Worm (Caenorhabditis elegans): ENCODE measurements around the gene F41C6.6.

DNA sequence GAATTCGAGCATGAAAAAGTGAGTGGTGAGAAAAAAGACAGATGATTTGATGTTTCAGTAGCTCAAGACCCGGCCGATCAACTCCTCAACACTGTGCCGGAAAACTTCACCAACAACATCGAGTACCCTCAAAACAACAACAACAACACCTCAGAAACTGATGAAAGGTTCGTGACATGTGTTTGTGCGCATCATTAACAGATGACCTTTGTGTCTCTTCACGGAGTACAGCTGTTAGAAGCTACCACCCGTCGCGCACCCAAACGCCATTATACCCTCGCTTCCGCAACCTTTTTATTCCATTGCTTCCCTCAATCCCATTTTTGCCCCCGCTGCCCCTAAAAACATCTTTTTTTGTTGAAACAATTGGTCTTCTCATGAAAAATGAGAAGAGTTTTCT is 33.6 kb upstream of the F41C6.6 start:
- TF ChIP-seq snpc-4 (tag; optimal IDR thresholded peaks at IDR 0.05) (no peak), Y55F3AM.14 (GFP tag; optimal IDR thresholded peaks at IDR 0.05) (no peak), fos-1 (tag; optimal IDR thresholded peaks at IDR 0.05) (no peak), nhr-10 (tag; optimal IDR thresholded peaks at IDR 0.05) (no peak), aly-2 (tag; optimal IDR thresholded peaks at IDR 0.05) (no peak), skn-1 (tag; optimal IDR thresholded peaks at IDR 0.05) (no peak), ZK546.5 (tag; optimal IDR thresholded peaks at IDR 0.05) (no peak), alr-1 (tag; optimal IDR thresholded peaks at IDR 0.05) (no peak), mbf-1 (tag; optimal IDR thresholded peaks at IDR 0.05) (no peak), zag-1 (tag; optimal IDR thresholded peaks at IDR 0.05) (no peak), ztf-11 (tag; optimal IDR thresholded peaks at IDR 0.05) (no peak), unc-62 (GFP tag; optimal IDR thresholded peaks at IDR 0.05) (no peak), unc-39 (tag; optimal IDR thresholded peaks at IDR 0.05) (no peak), ztf-1 (GFP tag; conservative IDR thresholded peaks at IDR 0.05) (no peak)
